Worm (Caenorhabditis elegans): Measurements from ENCODE around the gene bus-5.

bus-5 gene

ce11 chrX:2071392-2072001 is 41.4 kb downstream of the bus-5 start (continued):
- TF ChIP-seq attf-6 (GFP tag; IDR thresholded peaks at IDR 0.05) (no peak), tlf-1 (GFP tag; optimal IDR thresholded peaks at IDR 0.05) (no peak), B0019.2 (GFP tag; conservative IDR thresholded peaks at IDR 0.05) (no peak), cebp-2 (GFP tag; IDR thresholded peaks at IDR 0.05) (no peak), mcd-1 (GFP tag; IDR thresholded peaks at IDR 0.05) (no peak), F55B11.4 (tag; optimal IDR thresholded peaks at IDR 0.05; ENCODE audit: borderline replicate concordance, insufficient read depth) (no peak), ceh-58 (GFP tag; IDR thresholded peaks at IDR 0.05) (no peak), nhr-80 (tag; optimal IDR thresholded peaks at IDR 0.05) (peak; percentile 34), pha-4 (tag; optimal IDR thresholded peaks at IDR 0.05) (no peak), ets-4 (GFP tag; optimal IDR thresholded peaks at IDR 0.05) (no peak), snpc-1.1 (tag; optimal IDR thresholded peaks at IDR 0.05; ENCODE audit: insufficient read depth) (no peak), bed-2 (GFP tag; IDR thresholded peaks at IDR 0.05) (no peak), repo-1 (tag; optimal IDR thresholded peaks at IDR 0.05) (no peak), fkh-3 (tag; optimal IDR thresholded peaks at IDR 0.05) (no peak), zim-3 (tag; optimal IDR thresholded peaks at IDR 0.05) (no peak), ztf-28 (GFP tag; IDR thresholded peaks at IDR 0.05) (no peak), K11D2.4 (GFP tag; IDR thresholded peaks at IDR 0.05) (peak; percentile 67; the same call in 1 of the 2 replicates), lsy-27 (tag; optimal IDR thresholded peaks at IDR 0.05; ENCODE audit: borderline replicate concordance, insufficient read depth) (no peak), zfh-2 (GFP tag; conservative IDR thresholded peaks at IDR 0.05) (no peak; the same call in 1 of the 2 replicates), lin-26 (GFP tag; IDR thresholded peaks at IDR 0.05) (no peak), Y67H2A.10 (GFP tag; conservative IDR thresholded peaks at IDR 0.05) (no peak), rpc-1 (optimal IDR thresholded peaks at IDR 0.05) (no peak), rpc-1 (tag; optimal IDR thresholded peaks at IDR 0.05) (no peak), F33H1.4 (GFP tag; IDR thresholded peaks at IDR 0.05) (no peak), lin-40 (tag; optimal IDR thresholded peaks at IDR 0.05) (peak; percentile 70), tbp1 (GFP tag; optimal IDR thresholded peaks at IDR 0.05) (peak; percentile 33), rcor-1 (GFP tag; IDR thresholded peaks at IDR 0.05) (no peak), hlh-26 (GFP tag; conservative IDR thresholded peaks at IDR 0.05) (no peak), ztf-25 (GFP tag; IDR thresholded peaks at IDR 0.05) (no peak), attf-3 (GFP tag; conservative IDR thresholded peaks at IDR 0.05) (no peak), mes-4 (tag; optimal IDR thresholded peaks at IDR 0.05) (no peak), F49E8.2 (tag; optimal IDR thresholded peaks at IDR 0.05; ENCODE audit: insufficient read depth) (no peak)

DNA sequence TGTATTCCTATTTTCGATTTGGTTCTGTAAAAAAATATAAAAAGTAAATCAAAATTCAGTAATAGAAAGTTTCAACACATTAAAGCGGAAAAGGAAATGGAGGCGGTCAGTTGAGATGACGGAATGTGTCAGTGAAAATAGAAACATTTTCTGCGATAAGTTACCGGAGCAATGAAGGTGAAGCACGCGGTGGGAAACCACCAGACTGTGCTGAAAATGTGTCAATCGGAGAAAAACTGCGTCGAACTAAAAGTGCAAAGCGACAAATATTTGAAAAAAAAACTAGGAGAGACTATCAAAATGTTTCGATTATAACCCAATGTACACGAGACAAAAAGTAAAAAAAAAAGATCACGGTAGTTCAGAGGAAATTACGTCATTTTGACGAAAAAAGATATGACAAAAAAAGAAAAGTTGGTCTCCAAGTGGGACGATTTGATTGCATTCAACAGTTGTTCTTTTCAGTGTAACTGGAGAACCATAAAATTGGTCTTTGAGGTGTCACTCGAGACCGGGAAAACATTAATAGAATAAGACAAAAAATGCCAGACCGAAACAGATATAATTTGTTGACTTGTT is 42.4 kb downstream of the bus-5 start, which contains the start of gene acl-4:
Gene acl-4, minus strand, starts transcription at position 27 of the 579 bp plus-strand sequence.
- no peak for TF ChIP-seq madf-8 (GFP tag; conservative IDR thresholded peaks at IDR 0.05)
- peak; percentile 24 for TF ChIP-seq ztf-26 (tag; optimal IDR thresholded peaks at IDR 0.05)
- no peak for TF ChIP-seq ztf-18 (tag; optimal IDR thresholded peaks at IDR 0.05)
- TF ChIP-seq D2030.7 (GFP tag; IDR thresholded peaks at IDR 0.05) = no peak
- TF ChIP-seq B0261.1 (tag; optimal IDR thresholded peaks at IDR 0.05) = no peak
- TF ChIP-seq K11D2.4 (GFP tag; IDR thresholded peaks at IDR 0.05) = peak; percentile 19; the same call in 1 of the 2 replicates
- no peak for TF ChIP-seq cebp-2 (GFP tag; IDR thresholded peaks at IDR 0.05)
- no peak for TF ChIP-seq lin-35 (GFP tag; optimal IDR thresholded peaks at IDR 0.05)
- no peak for TF ChIP-seq madf-3 (GFP tag; IDR thresholded peaks at IDR 0.05)
- TF ChIP-seq T26A5.8 (tag; optimal IDR thresholded peaks at IDR 0.05) = no peak
- TF ChIP-seq cebp-1 (GFP tag; IDR thresholded peaks at IDR 0.05) = no peak
- TF ChIP-seq cebp-1 (tag; optimal IDR thresholded peaks at IDR 0.05) = peak; percentile 42
- no peak for TF ChIP-seq chd-7 (tag; optimal IDR thresholded peaks at IDR 0.05)
- TF ChIP-seq egl-18 (GFP tag; IDR thresholded peaks at IDR 0.05) = no peak
- no peak for TF ChIP-seq F33H1.4 (GFP tag; IDR thresholded peaks at IDR 0.05)
- no peak for TF ChIP-seq Y53G8AR.9 (GFP tag; conservative IDR thresholded peaks at IDR 0.05)
- TF ChIP-seq nhr-80 (tag; optimal IDR thresholded peaks at IDR 0.05) = peak; percentile 75
- no peak for TF ChIP-seq F10E7.11 (tag; optimal IDR thresholded peaks at IDR 0.05)
- no peak for TF ChIP-seq him-1 (tag; optimal IDR thresholded peaks at IDR 0.05)
- TF ChIP-seq somi-1 (GFP tag; optimal IDR thresholded peaks at IDR 0.05) = peak; percentile 29
- peak; percentile 36 for TF ChIP-seq atf-7 (tag; optimal IDR thresholded peaks at IDR 0.05)
